Fruit fly (Drosophila melanogaster): Measurements from ENCODE around the gene Gss1.
A peak's percentile ranks its signal among the peaks of the same experiment; 100 is the strongest.

The Gss1 gene

dm6 chrX:17881138-17882121 lies 7.9 kb upstream of the Gss1 start (continued):
- TF ChIP-seq Smox (GFP tag; optimal IDR thresholded peaks at IDR 0.05) (peak; percentile 73), CG6163 (GFP tag; IDR thresholded peaks at IDR 0.05) (peak; percentile 75), fkh (GFP tag; optimal IDR thresholded peaks at IDR 0.05) (peak; percentile 14), CG11762 (GFP tag; optimal IDR thresholded peaks at IDR 0.05; ENCODE audit: insufficient read depth) (peak; percentile 25), CG6808 (GFP tag; optimal IDR thresholded peaks at IDR 0.05) (peak; percentile 61), Eip78C (GFP tag) (peak; percentile 85), cyc (GFP tag; optimal IDR thresholded peaks at IDR 0.05) (peak; percentile 81), Gug (GFP tag; IDR thresholded peaks at IDR 0.05) (peak; percentile 73), CG15336 (GFP tag; IDR thresholded peaks at IDR 0.05) (peak; percentile 73), CG10669 (GFP tag; optimal IDR thresholded peaks at IDR 0.05) (peak; percentile 38), CG34406 (GFP tag; optimal IDR thresholded peaks at IDR 0.05) (peak; percentile 37), acj6 (GFP tag; optimal IDR thresholded peaks at IDR 0.05) (peak; percentile 67), vri (GFP tag; optimal IDR thresholded peaks at IDR 0.05) (peak; percentile 48), CG32006 (GFP tag; optimal IDR thresholded peaks at IDR 0.05) (peak; percentile 80), CG6792 (GFP tag; optimal IDR thresholded peaks at IDR 0.05) (peak; percentile 58), CG8319 (GFP tag; optimal IDR thresholded peaks at IDR 0.05) (peak; percentile 44), Lpt (GFP tag; optimal IDR thresholded peaks at IDR 0.05) (peak; percentile 59), CG3032 (tag; optimal IDR thresholded peaks at IDR 0.05) (no peak), CG7368 (GFP tag; optimal IDR thresholded peaks at IDR 0.05) (peak; percentile 62), lz (GFP tag; optimal IDR thresholded peaks at IDR 0.05) (peak; percentile 78), Sox14 (GFP tag; optimal IDR thresholded peaks at IDR 0.05) (peak; percentile 69), CG8119 (GFP tag; IDR thresholded peaks at IDR 0.05) (peak; percentile 63), CG10631 (GFP tag; optimal IDR thresholded peaks at IDR 0.05) (peak; percentile 51), net (GFP tag; optimal IDR thresholded peaks at IDR 0.05) (peak; percentile 65), Ets21C (GFP tag; optimal IDR thresholded peaks at IDR 0.05) (peak; percentile 73), CG6276 (GFP tag; optimal IDR thresholded peaks at IDR 0.05) (peak; percentile 53), Eip75B (GFP tag; optimal IDR thresholded peaks at IDR 0.05) (no peak), Blimp-1 (GFP tag; optimal IDR thresholded peaks at IDR 0.05) (no peak)

- no peak for TF ChIP-seq dac (GFP tag; optimal IDR thresholded peaks at IDR 0.05)
- TF ChIP-seq CG8632 (GFP tag; optimal IDR thresholded peaks at IDR 0.05), result no peak
- no peak for TF ChIP-seq fd59A (GFP tag; optimal IDR thresholded peaks at IDR 0.05)
- no peak for TF ChIP-seq Gug (GFP tag; IDR thresholded peaks at IDR 0.05)
- TF ChIP-seq cyc (GFP tag; optimal IDR thresholded peaks at IDR 0.05), result no peak
- no peak for TF ChIP-seq topi (GFP tag; optimal IDR thresholded peaks at IDR 0.05)
- no peak for TF ChIP-seq CG6854 (GFP tag; optimal IDR thresholded peaks at IDR 0.05)
- TF ChIP-seq CG8319 (GFP tag; optimal IDR thresholded peaks at IDR 0.05), result no peak
- TF ChIP-seq CG34406 (GFP tag; optimal IDR thresholded peaks at IDR 0.05), result no peak
- no peak for TF ChIP-seq spab (GFP tag; optimal IDR thresholded peaks at IDR 0.05)
- TF ChIP-seq fkh (GFP tag; optimal IDR thresholded peaks at IDR 0.05), result no peak
- no peak for TF ChIP-seq Ets96B (tag; optimal IDR thresholded peaks at IDR 0.05)
- TF ChIP-seq CG15336 (GFP tag; IDR thresholded peaks at IDR 0.05), result no peak
- TF ChIP-seq Hr39 (GFP tag; optimal IDR thresholded peaks at IDR 0.05), result no peak
- no peak for TF ChIP-seq Ets21C (GFP tag; optimal IDR thresholded peaks at IDR 0.05)
- no peak for TF ChIP-seq CG11762 (GFP tag; optimal IDR thresholded peaks at IDR 0.05; ENCODE audit: insufficient read depth)
- TF ChIP-seq Lpt (GFP tag; optimal IDR thresholded peaks at IDR 0.05), result no peak
- TF ChIP-seq Met (GFP tag; optimal IDR thresholded peaks at IDR 0.05), result no peak
- no peak for TF ChIP-seq dsx (GFP tag; optimal IDR thresholded peaks at IDR 0.05; ENCODE audit: poor library complexity, severe bottlenecking)
Observed at dm6 chrX:17882769-17883168, 6.6 kb upstream of the Gss1 start.
